Worm (Caenorhabditis elegans) whole organism, L4 larva: ENCODE results near the gene txt-13.

Source experiments
- R02D3.7 ChIP-seq: fragments of 150-350 bp; sonication (generic microtip); optimal IDR thresholded peaks from 3 replicates; lab custom pipeline; 2014; ENCODE audit warnings: missing biosample characterization, missing genetic modification characterization
- jun-1 ChIP-seq: fragments of 150-350 bp; optimal IDR thresholded peaks from 2 replicates; lab custom pipeline; 2014; ENCODE audit warnings: missing biosample characterization, missing genetic modification reagents, missing genetic modification characterization
- nhr-10 ChIP-seq: fragments of 150-350 bp; optimal IDR thresholded peaks from 2 replicates; lab custom pipeline; 2014; ENCODE audit warnings: missing biosample characterization, missing genetic modification characterization
- saeg-2 ChIP-seq: fragments of 200-800 bp; sonication (Bioruptor generic); IDR thresholded peaks from 2 replicates; pipeline ENCODE4 v1.3.6; 2022; ENCODE audit warnings: missing genetic modification reagents, missing genetic modification characterization, missing compliant biosample characterization
- unc-130 ChIP-seq: sonication (generic microtip); optimal IDR thresholded peaks from 2 replicates; lab custom pipeline; 2016; ENCODE audit warnings: missing genetic modification reagents, missing genetic modification characterization, missing compliant biosample characterization

ce11 chrII:10584036-10584435 lies 13.6 kb downstream of the txt-13 start, which contains the start of gene algn-9:
- TF ChIP-seq saeg-2 (no peak), R02D3.7 (tag; lab: Kevin White, UChicago) (no peak), jun-1 (tag; lab: Kevin White, UChicago) (no peak), nhr-10 (tag; lab: Kevin White, UChicago) (no peak), unc-130 (GFP tag; lab: Kevin White, UChicago) (no peak)
